Fruit fly (Drosophila melanogaster): ENCODE data around the gene CG14314.

The CG14314 gene

dm6 chr3R:18185385-18185784 is 30.6 kb upstream of the CG14314 start, which contains the start of the genes Arp5 and CG7208 (continued):
- TF ChIP-seq CG12236 (GFP tag; optimal IDR thresholded peaks at IDR 0.05) (no peak), lmd (GFP tag; IDR thresholded peaks at IDR 0.05) (peak; percentile 61; the same call in 1 of the 2 replicates), CG15479 (GFP tag; optimal IDR thresholded peaks at IDR 0.05) (no peak), CG1832 (GFP tag; optimal IDR thresholded peaks at IDR 0.05) (no peak), ro (GFP tag; IDR thresholded peaks at IDR 0.05) (peak; percentile 19; the same call in 1 of the 2 replicates), lbe (GFP tag; optimal IDR thresholded peaks at IDR 0.05) (peak; percentile 56), emc (GFP tag; optimal IDR thresholded peaks at IDR 0.05) (no peak), CG10366 (GFP tag; IDR thresholded peaks at IDR 0.05) (peak; percentile 48), dimm (GFP tag; IDR thresholded peaks at IDR 0.05) (no peak), CG11695 (GFP tag; IDR thresholded peaks at IDR 0.05) (peak; percentile 49; the same call in 1 of the 3 replicates), ase (GFP tag; IDR thresholded peaks at IDR 0.05) (peak; percentile 8; the same call in 1 of the 3 replicates), CG31365 (tag; optimal IDR thresholded peaks at IDR 0.05) (no peak), ac (GFP tag; optimal IDR thresholded peaks at IDR 0.05) (no peak), shn (GFP tag; optimal IDR thresholded peaks at IDR 0.05) (no peak), CG9932 (GFP tag; IDR thresholded peaks at IDR 0.05) (peak; percentile 88), CG10959 (GFP tag; IDR thresholded peaks at IDR 0.05) (no peak), CG14710 (tag; optimal IDR thresholded peaks at IDR 0.05) (peak; percentile 86), row (GFP tag; IDR thresholded peaks at IDR 0.05) (peak; percentile 84), tup (GFP tag; optimal IDR thresholded peaks at IDR 0.05) (peak; percentile 2), CG10654 (GFP tag; optimal IDR thresholded peaks at IDR 0.05) (peak; percentile 60), CG11560 (tag; IDR thresholded peaks at IDR 0.05) (no peak; the same call in 2 of the 3 replicates), CG2116 (GFP tag; optimal IDR thresholded peaks at IDR 0.05) (peak; percentile 35), Xbp1 (GFP tag; optimal IDR thresholded peaks at IDR 0.05) (peak; percentile 78), inv (GFP tag; IDR thresholded peaks at IDR 0.05; ENCODE audit: partially characterized antibody) (no peak), CG13424 (tag; optimal IDR thresholded peaks at IDR 0.05) (peak; percentile 69), bowl (GFP tag; IDR thresholded peaks at IDR 0.05) (no peak), nerfin-2 (GFP tag; IDR thresholded peaks at IDR 0.05; ENCODE audit: partially characterized antibody) (no peak), chm (GFP tag; IDR thresholded peaks at IDR 0.05) (no peak), CG17829 (tag; optimal IDR thresholded peaks at IDR 0.05) (peak; percentile 51), CG7928 (GFP tag; optimal IDR thresholded peaks at IDR 0.05) (peak; percentile 30), CG2199 (GFP tag; IDR thresholded peaks at IDR 0.05) (no peak), CG12391 (tag; optimal IDR thresholded peaks at IDR 0.05) (peak; percentile 82), Deaf1 (tag; optimal IDR thresholded peaks at IDR 0.05) (no peak), Sox100B (GFP tag; optimal IDR thresholded peaks at IDR 0.05) (peak; percentile 64), CG1647 (GFP tag; optimal IDR thresholded peaks at IDR 0.05) (peak; percentile 51), gce (GFP tag; IDR thresholded peaks at IDR 0.05) (no peak), CG15073 (GFP tag; optimal IDR thresholded peaks at IDR 0.05) (no peak), sd (tag; optimal IDR thresholded peaks at IDR 0.05) (no peak), CG14965 (GFP tag; optimal IDR thresholded peaks at IDR 0.05; ENCODE audit: borderline replicate concordance) (no peak), CG4617 (GFP tag; optimal IDR thresholded peaks at IDR 0.05; ENCODE audit: borderline replicate concordance) (peak; percentile 73), Hr39 (optimal IDR thresholded peaks at IDR 0.05) (no peak), CG7987 (GFP tag; optimal IDR thresholded peaks at IDR 0.05) (peak; percentile 15), dmrt11E (tag; optimal IDR thresholded peaks at IDR 0.05) (peak; percentile 34), scrt (GFP tag; optimal IDR thresholded peaks at IDR 0.05) (peak; percentile 55), HmgD (GFP tag; optimal IDR thresholded peaks at IDR 0.05) (no peak), sr (GFP tag; IDR thresholded peaks at IDR 0.05) (no peak), Lpt (GFP tag; optimal IDR thresholded peaks at IDR 0.05) (no peak), GATAe (GFP tag; conservative IDR thresholded peaks at IDR 0.05) (no peak), D19A (tag; optimal IDR thresholded peaks at IDR 0.05) (no peak), ab (GFP tag; optimal IDR thresholded peaks at IDR 0.05) (no peak), CG6175 (GFP tag; IDR thresholded peaks at IDR 0.05) (no peak), CG14667 (GFP tag; IDR thresholded peaks at IDR 0.05) (no peak; the same call in 1 of the 2 replicates)

Data from whole organism, embryonic.